Worm (Caenorhabditis elegans) whole organism, mixed stage, embryonic: Measurements from ENCODE around the gene F22H10.1.

ENCODE experiments used
- M03D4.4 ChIP-seq: sonication (generic microtip); optimal IDR thresholded peaks from 2 replicates; lab custom pipeline; 2017; ENCODE audit warnings: mild to moderate bottlenecking, missing genetic modification characterization, missing compliant biosample characterization
- bed-3 ChIP-seq: fragments of 200-800 bp; sonication (Bioruptor generic); optimal IDR thresholded peaks from 3 replicates; lab custom pipeline; 2018; ENCODE audit warnings: mild to moderate bottlenecking, missing genetic modification characterization, moderate library complexity, missing compliant biosample characterization
- blmp-1 ChIP-seq: fragments of 150-350 bp; optimal IDR thresholded peaks from 2 replicates; lab custom pipeline; 2014; ENCODE audit warnings: missing biosample characterization, missing genetic modification characterization
- ceh-39 ChIP-seq: fragments of 150-350 bp; optimal IDR thresholded peaks from 2 replicates; lab custom pipeline; 2014; ENCODE audit warnings: missing biosample characterization, missing genetic modification characterization
- ceh-43 ChIP-seq: fragments of 200-800 bp; sonication (Bioruptor generic); optimal IDR thresholded peaks from 2 replicates; lab custom pipeline; 2018; ENCODE audit warnings: mild to moderate bottlenecking, missing genetic modification characterization, moderate library complexity, missing compliant biosample characterization
- ceh-83 ChIP-seq: fragments of 200-800 bp; sonication (Bioruptor generic); optimal IDR thresholded peaks from 2 replicates; lab custom pipeline; 2018; ENCODE audit warnings: mild to moderate bottlenecking, missing genetic modification characterization, missing compliant biosample characterization
- ces-1 ChIP-seq: fragments of 150-350 bp; optimal IDR thresholded peaks from 2 replicates; lab custom pipeline; 2014; ENCODE audit warnings: missing biosample characterization, missing genetic modification reagents, missing genetic modification characterization
- cnd-1 ChIP-seq: fragments of 200-800 bp; sonication (Bioruptor generic); optimal IDR thresholded peaks from 2 replicates; lab custom pipeline; 2018; ENCODE audit warnings: mild to moderate bottlenecking, missing genetic modification characterization, missing compliant biosample characterization
- drap-1 ChIP-seq: fragments of 200-800 bp; sonication (Bioruptor generic); optimal IDR thresholded peaks from 3 replicates; lab custom pipeline; 2018; ENCODE audit warnings: mild to moderate bottlenecking, missing genetic modification characterization, missing compliant biosample characterization
- elt-1 ChIP-seq: sonication (generic microtip); optimal IDR thresholded peaks from 2 replicates; lab custom pipeline; 2017; ENCODE audit warnings: missing genetic modification characterization, mild to moderate bottlenecking, missing compliant biosample characterization, antibody characterized with exemption, moderate library complexity, borderline replicate concordance; ENCODE audit not compliant: insufficient read depth
- elt-3 ChIP-seq: fragments of 150-350 bp; optimal IDR thresholded peaks from 2 replicates; lab custom pipeline; 2014; ENCODE audit warnings: missing biosample characterization, missing genetic modification characterization
- flh-1 ChIP-seq: fragments of 200-800 bp; sonication (Bioruptor generic); optimal IDR thresholded peaks from 2 replicates; lab custom pipeline; 2018; ENCODE audit warnings: mild to moderate bottlenecking, missing genetic modification characterization, moderate library complexity, missing compliant biosample characterization
- ham-2 ChIP-seq: fragments of 200-800 bp; sonication (Bioruptor generic); optimal IDR thresholded peaks from 2 replicates; lab custom pipeline; 2018; ENCODE audit warnings: mild to moderate bottlenecking, missing genetic modification characterization, missing compliant biosample characterization
- hlh-1 ChIP-seq: fragments of 150-350 bp; optimal IDR thresholded peaks from 2 replicates; lab custom pipeline; 2014; ENCODE audit warnings: missing biosample characterization, missing genetic modification reagents, missing genetic modification characterization
- lin-13 ChIP-seq: fragments of 150-350 bp; optimal IDR thresholded peaks from 2 replicates; lab custom pipeline; 2014; ENCODE audit warnings: missing biosample characterization, missing genetic modification characterization
- lin-32 ChIP-seq: fragments of 200-800 bp; sonication (Bioruptor generic); optimal IDR thresholded peaks from 2 replicates; lab custom pipeline; 2018; ENCODE audit warnings: mild to moderate bottlenecking, missing genetic modification characterization, missing compliant biosample characterization
- lsy-2 ChIP-seq: fragments of 150-350 bp; optimal IDR thresholded peaks from 2 replicates; lab custom pipeline; 2014; ENCODE audit warnings: missing biosample characterization, missing genetic modification characterization
- mab-5 ChIP-seq: fragments of 150-350 bp; optimal IDR thresholded peaks from 2 replicates; lab custom pipeline; 2014; ENCODE audit warnings: missing biosample characterization, missing genetic modification characterization
- mep-1 ChIP-seq: fragments of 150-350 bp; optimal IDR thresholded peaks from 2 replicates; lab custom pipeline; 2017; ENCODE audit warnings: missing biosample characterization, missing genetic modification reagents, missing genetic modification characterization, inconsistent platforms
- mls-2 ChIP-seq: sonication (generic microtip); optimal IDR thresholded peaks from 2 replicates; lab custom pipeline; 2016; ENCODE audit warnings: mild to moderate bottlenecking, missing genetic modification characterization, moderate library complexity, missing compliant biosample characterization
- nhr-12 ChIP-seq: fragments of 150-350 bp; optimal IDR thresholded peaks from 2 replicates; lab custom pipeline; 2014; ENCODE audit warnings: missing biosample characterization, missing genetic modification characterization
- nhr-2 ChIP-seq: fragments of 150-350 bp; optimal IDR thresholded peaks from 2 replicates; lab custom pipeline; 2014; ENCODE audit warnings: missing biosample characterization, missing genetic modification characterization
- nhr-237 ChIP-seq: fragments of 150-350 bp; optimal IDR thresholded peaks from 2 replicates; lab custom pipeline; 2014; ENCODE audit warnings: missing biosample characterization, missing genetic modification characterization
- nhr-28 ChIP-seq: fragments of 150-350 bp; optimal IDR thresholded peaks from 2 replicates; lab custom pipeline; 2014; ENCODE audit warnings: missing biosample characterization, missing genetic modification characterization
- nhr-76 ChIP-seq: sonication (generic microtip); optimal IDR thresholded peaks from 2 replicates; lab custom pipeline; 2017; ENCODE audit warnings: missing biosample characterization, missing genetic modification characterization
- pha-4 ChIP-seq: fragments of 150-350 bp; optimal IDR thresholded peaks from 2 replicates; lab custom pipeline; 2018; ENCODE audit warnings: missing biosample characterization, missing genetic modification reagents, missing genetic modification characterization
- sem-2 ChIP-seq: fragments of 200-800 bp; sonication (Bioruptor generic); optimal IDR thresholded peaks from 2 replicates; lab custom pipeline; 2018; ENCODE audit warnings: mild to moderate bottlenecking, missing genetic modification characterization, missing compliant biosample characterization
- snpc-4 ChIP-seq: fragments of 150-350 bp; optimal IDR thresholded peaks from 2 replicates; lab custom pipeline; 2014; ENCODE audit warnings: missing biosample characterization, missing genetic modification characterization
- sptf-1 ChIP-seq: sonication (generic microtip); optimal IDR thresholded peaks from 2 replicates; lab custom pipeline; 2017; ENCODE audit warnings: mild to moderate bottlenecking, missing genetic modification characterization, moderate library complexity, missing compliant biosample characterization
- tbx-8 ChIP-seq: fragments of 200-800 bp; sonication (Bioruptor generic); optimal IDR thresholded peaks from 2 replicates; lab custom pipeline; 2018; ENCODE audit warnings: mild to moderate bottlenecking, missing genetic modification characterization, moderate library complexity, missing compliant biosample characterization
- unc-120 ChIP-seq: sonication (generic microtip); optimal IDR thresholded peaks from 2 replicates; lab custom pipeline; 2017; ENCODE audit warnings: missing genetic modification characterization, missing compliant biosample characterization; ENCODE audit not compliant: poor library complexity, severe bottlenecking
- unc-39 ChIP-seq: fragments of 150-350 bp; optimal IDR thresholded peaks from 2 replicates; lab custom pipeline; 2014; ENCODE audit warnings: missing biosample characterization, missing genetic modification characterization
- unc-62 ChIP-seq: fragments of 150-350 bp; optimal IDR thresholded peaks from 2 replicates; lab custom pipeline; 2014; ENCODE audit warnings: missing biosample characterization, missing genetic modification reagents, missing genetic modification characterization
- zip-8 ChIP-seq: fragments of 150-350 bp; optimal IDR thresholded peaks from 2 replicates; lab custom pipeline; 2014; ENCODE audit warnings: missing biosample characterization, missing genetic modification characterization
- ztf-11 ChIP-seq: fragments of 150-350 bp; optimal IDR thresholded peaks from 2 replicates; lab custom pipeline; 2014; ENCODE audit warnings: missing biosample characterization, missing genetic modification characterization

The F22H10.1 gene

ce11 chrX:16721930-16722329, 19.7 kb downstream of the F22H10.1 start:
- TF ChIP-seq unc-62 (GFP tag; lab: Kevin White, UChicago) (no peak), mls-2 (tag; lab: Kevin White, UChicago) (no peak), unc-39 (tag; lab: Kevin White, UChicago) (no peak), cnd-1 (tag; lab: Kevin White, UChicago) (no peak), bed-3 (GFP tag; lab: Kevin White, UChicago) (no peak), pha-4 (tag; lab: Kevin White, UChicago) (no peak), lsy-2 (tag; lab: Kevin White, UChicago) (no peak), nhr-12 (no peak), sptf-1 (no peak), ztf-11 (tag; lab: Kevin White, UChicago) (no peak), elt-3 (no peak), drap-1 (GFP tag; lab: Kevin White, UChicago) (no peak), nhr-28 (tag; lab: Kevin White, UChicago) (no peak), nhr-2 (tag; lab: Kevin White, UChicago) (no peak)
- TF ChIP-seq, all 35 proteins: peak for 0

ce11 chrX:16724954-16725353, 22.7 kb downstream of the F22H10.1 start:
- no peak for TF ChIP-seq tbx-8 (GFP tag; lab: Kevin White, UChicago)
- TF ChIP-seq unc-62 (GFP tag; lab: Kevin White, UChicago): no peak
- TF ChIP-seq mab-5 (tag; lab: Kevin White, UChicago): no peak
- TF ChIP-seq elt-1: no peak
- no peak for TF ChIP-seq unc-120 (tag; lab: Kevin White, UChicago)
- no peak for TF ChIP-seq mep-1 (tag; lab: Kevin White, UChicago)
- no peak for TF ChIP-seq zip-8
- no peak for TF ChIP-seq sem-2
- no peak for TF ChIP-seq hlh-1 (tag; lab: Kevin White, UChicago)
- TF ChIP-seq M03D4.4 (tag; lab: Kevin White, UChicago): no peak
- no peak for TF ChIP-seq nhr-2 (tag; lab: Kevin White, UChicago)

ce11 chrX:16726879-16727278, 24.6 kb downstream of the F22H10.1 start:
- TF ChIP-seq lin-32 (no peak), unc-62 (GFP tag; lab: Kevin White, UChicago) (peak; percentile 76), pha-4 (tag; lab: Kevin White, UChicago) (peak; percentile 87), ham-2 (peak; percentile 38), blmp-1 (tag; lab: Kevin White, UChicago) (peak; percentile 52), drap-1 (GFP tag; lab: Kevin White, UChicago) (peak; percentile 86), unc-39 (tag; lab: Kevin White, UChicago) (no peak), nhr-12 (no peak), lsy-2 (tag; lab: Kevin White, UChicago) (peak; percentile 66), elt-1 (peak; percentile 81), ceh-39 (tag; lab: Kevin White, UChicago) (no peak), elt-3 (no peak), cnd-1 (tag; lab: Kevin White, UChicago) (peak; percentile 61), mab-5 (tag; lab: Kevin White, UChicago) (no peak), mep-1 (tag; lab: Kevin White, UChicago) (peak; percentile 85), sem-2 (no peak), nhr-237 (peak; percentile 88), tbx-8 (GFP tag; lab: Kevin White, UChicago) (no peak), zip-8 (no peak), M03D4.4 (tag; lab: Kevin White, UChicago) (peak; percentile 67), nhr-28 (tag; lab: Kevin White, UChicago) (no peak), snpc-4 (tag; lab: Kevin White, UChicago) (no peak), unc-120 (tag; lab: Kevin White, UChicago) (peak; percentile 87), nhr-76 (tag; lab: Kevin White, UChicago) (peak; percentile 41), bed-3 (GFP tag; lab: Kevin White, UChicago) (peak; percentile 50), ztf-11 (tag; lab: Kevin White, UChicago) (peak; percentile 13), sptf-1 (peak; percentile 83), ceh-43 (GFP tag; lab: Kevin White, UChicago) (peak; percentile 31), ceh-83 (GFP tag; lab: Kevin White, UChicago) (no peak), nhr-2 (tag; lab: Kevin White, UChicago) (no peak), mls-2 (tag; lab: Kevin White, UChicago) (peak; percentile 85), ces-1 (GFP tag; lab: Kevin White, UChicago) (peak; percentile 66), lin-13 (tag; lab: Kevin White, UChicago) (peak; percentile 49), flh-1 (GFP tag; lab: Kevin White, UChicago) (no peak), hlh-1 (tag; lab: Kevin White, UChicago) (peak; percentile 59)
- TF ChIP-seq, all 35 proteins: peak for 21
